Worm (Caenorhabditis elegans) whole organism, late embryonic: Measurements from ENCODE around the gene Y9C9A.16.

ENCODE experiments used
- F13H6.1 ChIP-seq: sonication (generic microtip); optimal IDR thresholded peaks from 2 replicates; lab custom pipeline; 2016; ENCODE audit warnings: missing genetic modification characterization, missing compliant biosample characterization
- K02D7.2 ChIP-seq: sonication (generic microtip); optimal IDR thresholded peaks from 2 replicates; lab custom pipeline; 2017; ENCODE audit warnings: mild to moderate bottlenecking, missing genetic modification characterization, missing compliant biosample characterization
- T23F11.4 ChIP-seq: fragments of 200-800 bp; sonication (Bioruptor generic); optimal IDR thresholded peaks from 2 replicates; lab custom pipeline; 2018; ENCODE audit warnings: mild to moderate bottlenecking, missing genetic modification characterization, missing compliant biosample characterization
- Y22D7AL.16 ChIP-seq: sonication (generic microtip); optimal IDR thresholded peaks from 2 replicates; lab custom pipeline; 2016; ENCODE audit warnings: missing genetic modification characterization, missing compliant biosample characterization
- ahr-1 ChIP-seq: sonication (generic microtip); optimal IDR thresholded peaks from 2 replicates; lab custom pipeline; 2016; ENCODE audit warnings: missing genetic modification characterization, missing compliant biosample characterization
- ama-1 ChIP-seq: fragments of 150-350 bp; optimal IDR thresholded peaks from 2 replicates; lab custom pipeline; 2014
- ceh-2 ChIP-seq: sonication (generic microtip); optimal IDR thresholded peaks from 2 replicates; lab custom pipeline; 2016; ENCODE audit warnings: missing genotype, missing genetic modification characterization, missing compliant biosample characterization
- ceh-24 ChIP-seq: sonication (generic microtip); optimal IDR thresholded peaks from 2 replicates; lab custom pipeline; 2016; ENCODE audit warnings: mild to moderate bottlenecking, missing genetic modification characterization, missing compliant biosample characterization
- ceh-30 ChIP-seq: fragments of 150-350 bp; optimal IDR thresholded peaks from 2 replicates; lab custom pipeline; 2014; ENCODE audit warnings: missing biosample characterization, missing genetic modification characterization
- ceh-34 ChIP-seq: sonication (generic microtip); optimal IDR thresholded peaks from 2 replicates; lab custom pipeline; 2016; ENCODE audit warnings: mild to moderate bottlenecking, missing genetic modification characterization, missing compliant biosample characterization
- ceh-48 ChIP-seq: sonication (generic microtip); optimal IDR thresholded peaks from 2 replicates; lab custom pipeline; 2016; ENCODE audit warnings: missing genetic modification characterization, inconsistent platforms, missing compliant biosample characterization
- ceh-6 ChIP-seq: fragments of 200-800 bp; sonication (Bioruptor generic); optimal IDR thresholded peaks from 2 replicates; lab custom pipeline; 2018; ENCODE audit warnings: mild to moderate bottlenecking, missing genetic modification characterization, missing compliant biosample characterization
- elt-4 ChIP-seq: sonication (generic microtip); optimal IDR thresholded peaks from 2 replicates; lab custom pipeline; 2016; ENCODE audit warnings: missing genetic modification characterization, missing compliant biosample characterization
- eyg-1 ChIP-seq: sonication (generic microtip); optimal IDR thresholded peaks from 2 replicates; lab custom pipeline; 2016; ENCODE audit warnings: missing genotype, missing genetic modification characterization, missing compliant biosample characterization
- hlh-13 ChIP-seq: fragments of 200-800 bp; sonication (Bioruptor generic); optimal IDR thresholded peaks from 2 replicates; lab custom pipeline; 2018; ENCODE audit warnings: mild to moderate bottlenecking, missing genetic modification characterization, missing compliant biosample characterization
- hlh-15 ChIP-seq: sonication (generic microtip); optimal IDR thresholded peaks from 2 replicates; lab custom pipeline; 2016; ENCODE audit warnings: missing genetic modification characterization, missing compliant biosample characterization
- hlh-6 ChIP-seq: sonication (generic microtip); optimal IDR thresholded peaks from 2 replicates; lab custom pipeline; 2016; ENCODE audit warnings: missing genotype, missing genetic modification characterization, missing compliant biosample characterization
- hlh-8 ChIP-seq: sonication (generic microtip); optimal IDR thresholded peaks from 2 replicates; lab custom pipeline; 2016; ENCODE audit warnings: missing genotype, missing genetic modification characterization, missing compliant biosample characterization
- lin-11 ChIP-seq: fragments of 200-800 bp; sonication (Bioruptor generic); optimal IDR thresholded peaks from 2 replicates; lab custom pipeline; 2018; ENCODE audit warnings: mild to moderate bottlenecking, missing genetic modification characterization, missing compliant biosample characterization
- nhr-11 ChIP-seq: fragments of 150-350 bp; optimal IDR thresholded peaks from 2 replicates; lab custom pipeline; 2014; ENCODE audit warnings: missing biosample characterization, missing genetic modification characterization
- npax-4 ChIP-seq: sonication (generic microtip); optimal IDR thresholded peaks from 2 replicates; lab custom pipeline; 2016; ENCODE audit warnings: missing genetic modification characterization, missing compliant biosample characterization
- pax-1 ChIP-seq: fragments of 150-350 bp; optimal IDR thresholded peaks from 2 replicates; lab custom pipeline; 2014; ENCODE audit warnings: missing biosample characterization, missing genetic modification characterization
- pqm-1 ChIP-seq: sonication (generic microtip); optimal IDR thresholded peaks from 2 replicates; lab custom pipeline; 2016; ENCODE audit warnings: missing genetic modification characterization, missing compliant biosample characterization
- pros-1 ChIP-seq: fragments of 150-350 bp; optimal IDR thresholded peaks from 2 replicates; lab custom pipeline; 2014; ENCODE audit warnings: missing biosample characterization, missing genetic modification reagents, missing genetic modification characterization
- ref-2 ChIP-seq: sonication (generic microtip); optimal IDR thresholded peaks from 2 replicates; lab custom pipeline; 2016; ENCODE audit warnings: missing genetic modification characterization, missing compliant biosample characterization
- rnt-1 ChIP-seq: sonication (generic microtip); optimal IDR thresholded peaks from 2 replicates; lab custom pipeline; 2016; ENCODE audit warnings: missing genetic modification characterization, missing compliant biosample characterization
- sdc-2 ChIP-seq: sonication (generic microtip); optimal IDR thresholded peaks from 2 replicates; lab custom pipeline; 2016; ENCODE audit warnings: missing genotype, missing genetic modification characterization, missing compliant biosample characterization
- sox-4 ChIP-seq: sonication (generic microtip); optimal IDR thresholded peaks from 2 replicates; lab custom pipeline; 2017; ENCODE audit warnings: mild to moderate bottlenecking, missing genetic modification characterization, inconsistent platforms, missing compliant biosample characterization
- syd-9 ChIP-seq: sonication (generic microtip); optimal IDR thresholded peaks from 2 replicates; lab custom pipeline; 2016; ENCODE audit warnings: mild to moderate bottlenecking, missing genetic modification characterization, moderate library complexity, missing compliant biosample characterization
- unc-3 ChIP-seq, 2 experiments: fragments of 200-800 bp in 1 of 2; sonication (Bioruptor generic) in 1 of 2; sonication (generic microtip) in 1 of 2; conservative IDR thresholded peaks in 1 of 2; optimal IDR thresholded peaks in 1 of 2; 2 replicates each; pipeline versions ENCODE4 v1.3.6 to Lab custom; 2016 to 2022; ENCODE audit warnings: missing compliant biosample characterization in 2 of 2, missing genetic modification characterization in 2 of 2, missing genetic modification reagents in 1 of 2
- unc-42 ChIP-seq: sonication (generic microtip); optimal IDR thresholded peaks from 2 replicates; lab custom pipeline; 2016; ENCODE audit warnings: missing genotype, missing genetic modification characterization, missing compliant biosample characterization
- unc-86 ChIP-seq: sonication (generic microtip); optimal IDR thresholded peaks from 2 replicates; lab custom pipeline; 2016; ENCODE audit warnings: missing genetic modification characterization, missing compliant biosample characterization

Y9C9A.16 gene

ce11 chrIV:4963834-4964233 lies 12.1 kb downstream of the Y9C9A.16 start, which contains the start of gene txt-3:
txt-3 (plus strand) TSS chrIV:4963958.
- TF ChIP-seq ceh-34 (tag; lab: Kevin White, UChicago), result no peak
- no peak for TF ChIP-seq pax-1
- TF ChIP-seq hlh-6 (tag; lab: Kevin White, UChicago), result no peak
- no peak for TF ChIP-seq K02D7.2 (tag; lab: Kevin White, UChicago)
- TF ChIP-seq elt-4 (tag; lab: Kevin White, UChicago), result no peak

DNA sequence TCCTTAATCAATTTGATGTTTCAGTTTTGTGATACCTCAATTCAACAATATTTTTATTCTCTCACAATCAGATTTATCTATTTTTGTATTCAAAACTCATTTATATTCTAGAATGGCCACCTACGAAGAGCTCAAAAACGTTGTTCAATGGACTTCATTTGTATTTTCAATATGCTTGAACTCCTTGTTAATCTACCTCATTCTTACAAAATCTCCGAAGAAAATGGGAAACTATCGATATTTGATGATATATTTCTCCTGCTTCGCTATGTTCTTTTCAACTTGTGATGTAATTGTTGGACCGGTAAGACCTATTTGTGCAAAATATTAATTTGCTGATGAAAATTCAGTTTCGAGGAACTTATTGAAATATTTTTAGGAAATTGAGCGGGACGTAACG lies 15.3 kb downstream of the Y9C9A.16 start, which contains the start of gene str-164:
Gene str-164 (plus strand): TSS at position 113 of the 400 bp plus-strand sequence.
- no peak for TF ChIP-seq unc-42
- no peak for TF ChIP-seq pros-1 (tag; lab: Kevin White, UChicago)
- TF ChIP-seq Y22D7AL.16 (tag; lab: Kevin White, UChicago), result no peak
- no peak for TF ChIP-seq T23F11.4
- no peak for TF ChIP-seq ref-2 (tag; lab: Kevin White, UChicago)
- TF ChIP-seq ama-1, result no peak

- TF ChIP-seq elt-4 (tag; lab: Kevin White, UChicago), result no peak
- TF ChIP-seq hlh-13 (GFP tag; lab: Kevin White, UChicago), result no peak
- TF ChIP-seq ceh-6 (GFP tag; lab: Kevin White, UChicago), result no peak
- TF ChIP-seq unc-3 (GFP tag; conservative IDR thresholded peaks at IDR 0.05; lab: Robert Waterston, UW), result no peak
- TF ChIP-seq unc-3 (tag; optimal IDR thresholded peaks at IDR 0.05; lab: Kevin White, UChicago), result no peak
- no peak for TF ChIP-seq ceh-48
- no peak for TF ChIP-seq unc-86 (tag; lab: Kevin White, UChicago)
- no peak for TF ChIP-seq ceh-34 (tag; lab: Kevin White, UChicago)
These were observed 22.0 kb downstream of the Y9C9A.16 start, which contains the start of gene str-163 for ce11 chrIV:4953887-4954286. str-163 (plus strand) TSS chrIV:4954187.

DNA sequence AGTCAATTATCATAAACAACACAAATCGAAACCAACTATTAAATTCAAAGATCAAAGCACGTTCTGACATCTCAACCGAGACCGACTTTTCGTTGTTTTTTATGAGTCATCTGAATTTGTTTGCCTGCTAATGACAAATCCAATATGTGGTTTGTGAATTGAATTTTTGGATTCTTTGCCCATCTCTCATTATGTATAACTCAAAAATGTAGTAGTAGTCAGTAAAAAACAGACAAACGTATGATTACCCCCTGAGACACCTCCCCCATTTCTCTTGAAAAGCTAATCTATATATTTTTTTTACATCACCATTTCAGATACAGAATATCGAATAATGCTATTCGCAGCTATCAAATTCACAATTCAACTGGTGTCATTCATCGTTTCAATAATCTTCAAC lies 30.2 kb downstream of the Y9C9A.16 start, which contains the start of gene str-169:
Gene str-169 (plus strand): TSS at position 301 of the 400 bp plus-strand sequence.
- TF ChIP-seq hlh-8 (tag; lab: Kevin White, UChicago) (no peak), unc-3 (GFP tag; conservative IDR thresholded peaks at IDR 0.05; lab: Robert Waterston, UW) (no peak), unc-3 (tag; optimal IDR thresholded peaks at IDR 0.05; lab: Kevin White, UChicago) (no peak), nhr-11 (tag; lab: Kevin White, UChicago) (no peak), pros-1 (tag; lab: Kevin White, UChicago) (no peak), ceh-48 (no peak), sox-4 (tag; lab: Kevin White, UChicago) (no peak)

DNA sequence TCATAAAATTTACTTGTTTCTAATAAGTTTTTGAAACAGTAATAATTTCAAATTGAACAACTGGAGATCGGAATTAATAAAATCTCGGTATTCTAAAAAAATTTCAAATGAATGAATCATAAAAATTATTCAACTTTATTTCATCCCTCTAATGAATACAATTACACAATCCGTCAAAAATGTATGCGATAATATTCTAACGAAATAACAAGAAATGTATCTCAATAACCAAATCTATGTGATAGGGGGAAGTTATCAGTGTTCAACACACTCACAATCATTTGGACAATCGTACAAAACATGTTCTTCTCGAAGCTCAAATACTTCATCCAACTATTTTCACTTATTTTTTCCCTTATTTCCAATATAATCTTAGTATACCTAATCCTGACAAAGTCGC lies 34.2 kb downstream of the Y9C9A.16 start, which contains the start of gene Y9C9A.5:
Gene Y9C9A.5 (plus strand): TSS at position 301 of the 400 bp plus-strand sequence.
- TF ChIP-seq ceh-24 (no peak), npax-4 (tag; lab: Kevin White, UChicago) (no peak), F13H6.1 (tag; lab: Kevin White, UChicago) (no peak), sdc-2 (tag; lab: Kevin White, UChicago) (no peak), rnt-1 (tag; lab: Kevin White, UChicago) (no peak), ceh-30 (tag; lab: Kevin White, UChicago) (no peak), syd-9 (no peak), lin-11 (tag; lab: Kevin White, UChicago) (no peak), hlh-13 (GFP tag; lab: Kevin White, UChicago) (no peak), pax-1 (no peak), ceh-2 (tag; lab: Kevin White, UChicago) (no peak), pros-1 (tag; lab: Kevin White, UChicago) (no peak), pqm-1 (tag; lab: Kevin White, UChicago) (no peak), ahr-1 (no peak), hlh-15 (tag; lab: Kevin White, UChicago) (no peak), eyg-1 (tag; lab: Kevin White, UChicago) (no peak), ceh-34 (tag; lab: Kevin White, UChicago) (no peak)
- TF ChIP-seq, all 69 proteins: peak for 0
